Fruit fly (Drosophila melanogaster) whole organism, embryonic: ENCODE data around the gene CG33172.

Source experiments
- ATbp ChIP-seq: fragments of 200-800 bp; sonication (Bioruptor generic); optimal IDR thresholded peaks from 2 replicates; lab custom pipeline; 2017; ENCODE audit warnings: missing biosample characterization, mild to moderate bottlenecking, missing genetic modification characterization, missing genetic modification reagents
- Atf-2 ChIP-seq: fragments of 200-800 bp; sonication (Bioruptor generic); optimal IDR thresholded peaks from 2 replicates; lab custom pipeline; 2016; ENCODE audit warnings: missing biosample characterization, missing genetic modification characterization
- Atf3 ChIP-seq: fragments of 200-800 bp; sonication (Bioruptor generic); optimal IDR thresholded peaks from 3 replicates; lab custom pipeline; 2016; ENCODE audit warnings: missing biosample characterization, missing genetic modification characterization
- CG10959 ChIP-seq: fragments of 200-800 bp; sonication (Bioruptor generic); IDR thresholded peaks from 2 replicates; pipeline ENCODE4 v1.3.6; 2022; ENCODE audit warnings: missing biosample characterization, missing genetic modification characterization
- CG13296 ChIP-seq: fragments of 200-800 bp; sonication (Bioruptor generic); optimal IDR thresholded peaks from 3 replicates; lab custom pipeline; 2018; ENCODE audit warnings: missing biosample characterization, mild to moderate bottlenecking, missing genetic modification characterization
- CG14965 ChIP-seq: fragments of 200-800 bp; sonication (Bioruptor generic); optimal IDR thresholded peaks from 2 replicates; lab custom pipeline; 2016; ENCODE audit warnings: missing biosample characterization, missing genetic modification characterization, borderline replicate concordance
- CG1603 ChIP-seq: fragments of 200-800 bp; sonication (Bioruptor generic); optimal IDR thresholded peaks from 2 replicates; lab custom pipeline; 2019; ENCODE audit warnings: missing biosample characterization, mild to moderate bottlenecking, missing genetic modification characterization, moderate library complexity
- CG17359 ChIP-seq: fragments of 200-800 bp; sonication (Bioruptor generic); optimal IDR thresholded peaks from 3 replicates; lab custom pipeline; 2018; ENCODE audit warnings: missing biosample characterization, mild to moderate bottlenecking, missing genetic modification characterization, moderate library complexity
- CG30431 ChIP-seq: fragments of 200-800 bp; sonication (Bioruptor generic); optimal IDR thresholded peaks from 2 replicates; lab custom pipeline; 2017; ENCODE audit warnings: missing biosample characterization, missing genetic modification characterization
- CG31365 ChIP-seq: fragments of 200-800 bp; sonication (Bioruptor generic); optimal IDR thresholded peaks from 2 replicates; lab custom pipeline; 2018; ENCODE audit warnings: missing biosample characterization, mild to moderate bottlenecking, missing genetic modification characterization
- CG32532 ChIP-seq: fragments of 200-800 bp; sonication (Bioruptor generic); IDR thresholded peaks from 2 replicates; pipeline ENCODE4 v1.3.6; 2022; ENCODE audit warnings: missing biosample characterization, missing genetic modification characterization
- CG43689 ChIP-seq: fragments of 200-800 bp; sonication (Bioruptor generic); IDR thresholded peaks from 2 replicates; pipeline ENCODE4 v1.3.6; 2022; ENCODE audit warnings: missing biosample characterization, missing genetic modification characterization
- CG5245 ChIP-seq: fragments of 200-800 bp; sonication (Bioruptor generic); optimal IDR thresholded peaks from 3 replicates; lab custom pipeline; 2016; ENCODE audit warnings: missing biosample characterization, missing genetic modification characterization
- CG6175 ChIP-seq: fragments of 200-800 bp; sonication (Bioruptor generic); IDR thresholded peaks from 3 replicates; pipeline ENCODE4 v1.3.6; 2022; ENCODE audit warnings: missing biosample characterization, missing genetic modification characterization
- CG6254 ChIP-seq: fragments of 200-800 bp; sonication (Bioruptor generic); optimal IDR thresholded peaks from 3 replicates; lab custom pipeline; 2017; ENCODE audit warnings: mild to moderate bottlenecking, missing biosample characterization, missing genetic modification reagents, missing genetic modification characterization
- CG6654 ChIP-seq: fragments of 200-800 bp; sonication (Bioruptor generic); optimal IDR thresholded peaks from 2 replicates; lab custom pipeline; 2017; ENCODE audit warnings: missing biosample characterization, mild to moderate bottlenecking, missing genetic modification characterization
- CG6689 ChIP-seq: fragments of 200-800 bp; sonication (Bioruptor generic); IDR thresholded peaks from 2 replicates; pipeline ENCODE4 v1.3.6; 2022; ENCODE audit warnings: missing biosample characterization, missing genetic modification characterization
- CG9727 ChIP-seq: fragments of 200-800 bp; sonication (Bioruptor generic); optimal IDR thresholded peaks from 3 replicates; lab custom pipeline; 2017; ENCODE audit warnings: missing biosample characterization, mild to moderate bottlenecking, missing genetic modification characterization
- Dll ChIP-seq: fragments of 200-800 bp; sonication (Bioruptor generic); IDR thresholded peaks from 4 replicates; pipeline ENCODE4 v1.3.6; 2022; ENCODE audit warnings: missing biosample characterization, missing genetic modification characterization; ENCODE audit not compliant: partially characterized antibody
- Doc3 ChIP-seq: fragments of 200-800 bp; sonication (Bioruptor generic); IDR thresholded peaks from 3 replicates; pipeline ENCODE4 v1.3.6; 2022; ENCODE audit warnings: missing biosample characterization, missing genetic modification characterization; ENCODE audit not compliant: partially characterized antibody
- HHEX ChIP-seq: fragments of 200-800 bp; sonication (Bioruptor generic); optimal IDR thresholded peaks from 3 replicates; lab custom pipeline; 2017; ENCODE audit warnings: missing biosample characterization, mild to moderate bottlenecking, missing genetic modification characterization, missing genetic modification reagents
- HLH3B ChIP-seq: fragments of 200-800 bp; sonication (Bioruptor generic); IDR thresholded peaks from 2 replicates; pipeline ENCODE4 v1.3.6; 2022; ENCODE audit warnings: missing biosample characterization, missing genetic modification characterization
- HLHmδ ChIP-seq: fragments of 200-800 bp; sonication (Bioruptor generic); optimal IDR thresholded peaks from 2 replicates; lab custom pipeline; 2018; ENCODE audit warnings: missing biosample characterization, mild to moderate bottlenecking, missing genetic modification characterization, moderate library complexity
- Hr51 ChIP-seq, 2 experiments: fragments of 200-800 bp; sonication (Bioruptor generic); optimal IDR thresholded peaks; 2 replicates in 1 of 2; 3 replicates in 1 of 2; lab custom pipeline; 2016 to 2018; ENCODE audit warnings: missing biosample characterization in 2 of 2, missing genetic modification characterization in 2 of 2, mild to moderate bottlenecking in 1 of 2, moderate library complexity in 1 of 2
- MTF-1 ChIP-seq: fragments of 200-800 bp; sonication (Bioruptor generic); optimal IDR thresholded peaks from 2 replicates; lab custom pipeline; 2018; ENCODE audit warnings: missing biosample characterization, mild to moderate bottlenecking, missing genetic modification characterization, borderline replicate concordance
- Neu2 ChIP-seq: fragments of 200-800 bp; sonication (Bioruptor generic); optimal IDR thresholded peaks from 3 replicates; lab custom pipeline; 2016; ENCODE audit warnings: missing biosample characterization, missing genetic modification characterization, borderline replicate concordance
- Nf-YC ChIP-seq: fragments of 200-800 bp; optimal IDR thresholded peaks from 3 replicates; lab custom pipeline; 2019; ENCODE audit warnings: missing biosample characterization, mild to moderate bottlenecking, missing genetic modification characterization, moderate library complexity
- Pdp1 ChIP-seq, 2 experiments: fragments of 200-800 bp; sonication (Bioruptor generic); optimal IDR thresholded peaks; 3 replicates each; lab custom pipeline; 2016; ENCODE audit warnings: missing biosample characterization in 2 of 2, missing genetic modification characterization in 2 of 2, mild to moderate bottlenecking in 1 of 2, moderate library complexity in 1 of 2
- ash1 ChIP-seq: fragments of 200-800 bp; sonication (Bioruptor generic); optimal IDR thresholded peaks from 2 replicates; lab custom pipeline; 2018; ENCODE audit warnings: missing biosample characterization, mild to moderate bottlenecking, missing genetic modification characterization
- bowl ChIP-seq: fragments of 200-800 bp; sonication (Bioruptor generic); IDR thresholded peaks from 2 replicates; pipeline ENCODE4 v1.3.6; 2022; ENCODE audit warnings: missing biosample characterization, missing genetic modification characterization
- chn ChIP-seq: fragments of 200-800 bp; sonication (Bioruptor generic); optimal IDR thresholded peaks from 2 replicates; lab custom pipeline; 2016; ENCODE audit warnings: missing biosample characterization, missing genetic modification characterization
- da ChIP-seq: fragments of 200-800 bp; sonication (Bioruptor generic); optimal IDR thresholded peaks from 2 replicates; lab custom pipeline; 2016; ENCODE audit warnings: missing biosample characterization, missing genetic modification characterization
- dimm ChIP-seq: fragments of 200-800 bp; sonication (Bioruptor generic); IDR thresholded peaks from 2 replicates; pipeline ENCODE4 v1.3.6; 2022; ENCODE audit warnings: missing biosample characterization, missing genetic modification characterization
- dmrt11E ChIP-seq: fragments of 200-800 bp; sonication (Bioruptor generic); optimal IDR thresholded peaks from 3 replicates; lab custom pipeline; 2018; ENCODE audit warnings: missing biosample characterization, mild to moderate bottlenecking, missing genetic modification characterization, moderate library complexity
- ewg ChIP-seq: fragments of 200-800 bp; sonication (Bioruptor generic); optimal IDR thresholded peaks from 3 replicates; lab custom pipeline; 2017; ENCODE audit warnings: mild to moderate bottlenecking, missing biosample characterization, missing genetic modification reagents, missing genetic modification characterization
- fru ChIP-seq: fragments of >200 bp; optimal IDR thresholded peaks from 2 replicates; lab custom pipeline; 2017
- gcm2 ChIP-seq: fragments of 200-800 bp; sonication (Bioruptor generic); optimal IDR thresholded peaks from 2 replicates; lab custom pipeline; 2016; ENCODE audit warnings: missing biosample characterization, missing genetic modification characterization
- gem ChIP-seq: fragments of 200-800 bp; sonication (Bioruptor generic); optimal IDR thresholded peaks from 2 replicates; lab custom pipeline; 2019; ENCODE audit warnings: missing biosample characterization, mild to moderate bottlenecking, missing genetic modification characterization, moderate library complexity
- grau ChIP-seq: fragments of 200-800 bp; optimal IDR thresholded peaks from 3 replicates; lab custom pipeline; 2019; ENCODE audit warnings: missing biosample characterization, mild to moderate bottlenecking, missing genetic modification characterization, moderate library complexity
- hkb ChIP-seq, 2 experiments: fragments of 200-800 bp in 1 of 2; fragments of >200 bp in 1 of 2; sonication (Bioruptor generic) in 1 of 2; IDR thresholded peaks in 1 of 2; optimal IDR thresholded peaks in 1 of 2; 2 replicates each; pipeline versions ENCODE4 v1.3.6 to Lab custom; 2017 to 2022; ENCODE audit warnings: missing biosample characterization in 1 of 2, missing genetic modification characterization in 1 of 2
- pb ChIP-seq: fragments of 200-800 bp; sonication (Bioruptor generic); optimal IDR thresholded peaks from 3 replicates; lab custom pipeline; 2016; ENCODE audit warnings: missing biosample characterization, missing genetic modification characterization
- phol ChIP-seq: fragments of 200-800 bp; sonication (Bioruptor generic); optimal IDR thresholded peaks from 3 replicates; lab custom pipeline; 2018; ENCODE audit warnings: missing biosample characterization, mild to moderate bottlenecking, missing genetic modification characterization, moderate library complexity
- pros ChIP-seq: fragments of 200-800 bp; sonication (Bioruptor generic); optimal IDR thresholded peaks from 3 replicates; lab custom pipeline; 2019; ENCODE audit warnings: missing biosample characterization, mild to moderate bottlenecking, missing genetic modification characterization, moderate library complexity
- sd ChIP-seq: fragments of 200-800 bp; sonication (Bioruptor generic); optimal IDR thresholded peaks from 3 replicates; lab custom pipeline; 2018; ENCODE audit warnings: missing biosample characterization, mild to moderate bottlenecking, missing genetic modification characterization, moderate library complexity
- shn ChIP-seq: fragments of 200-800 bp; sonication (Bioruptor generic); optimal IDR thresholded peaks from 3 replicates; lab custom pipeline; 2016; ENCODE audit warnings: missing biosample characterization, missing genetic modification characterization
- sim ChIP-seq: fragments of 200-800 bp; sonication (Bioruptor generic); IDR thresholded peaks from 2 replicates; pipeline ENCODE4 v1.3.6; 2022; ENCODE audit warnings: missing biosample characterization, missing genetic modification characterization
- sna ChIP-seq: fragments of 200-800 bp; sonication (Bioruptor generic); IDR thresholded peaks from 2 replicates; pipeline ENCODE4 v1.3.6; 2022; ENCODE audit warnings: missing biosample characterization, missing genetic modification characterization; ENCODE audit not compliant: partially characterized antibody
- sug ChIP-seq: fragments of 200-800 bp; optimal IDR thresholded peaks from 2 replicates; lab custom pipeline; 2019; ENCODE audit warnings: missing biosample characterization, mild to moderate bottlenecking, missing genetic modification characterization, moderate library complexity
- trem ChIP-seq: fragments of 200-800 bp; optimal IDR thresholded peaks from 3 replicates; lab custom pipeline; 2019; ENCODE audit warnings: missing biosample characterization, mild to moderate bottlenecking, missing genetic modification characterization, moderate library complexity

CG33172 gene

dm6 chrX:15738890-15739550 is 30.4 kb upstream of the CG33172 start, which contains the start of the genes CG11679 and CG8206 (continued):
- TF ChIP-seq CG17359 (no peak), bowl (GFP tag; lab: Robert Waterston, UW) (no peak), CG32532 (GFP tag; lab: Robert Waterston, UW) (no peak), CG13296 (peak; percentile 31), CG5245 (no peak), Atf3 (GFP tag; lab: Kevin White, UChicago) (no peak), HHEX (no peak), ewg (peak; percentile 41), CG6654 (GFP tag; lab: Kevin White, UChicago) (no peak), gem (tag; lab: Kevin White, UChicago) (peak; percentile 53), HLH3B (GFP tag; lab: Robert Waterston, UW) (0 out of 2 replicates have a peak, but pooled peaks have one; percentile 10), Doc3 (no peak), Pdp1 (GFP tag; optimal IDR thresholded peaks at IDR 0.05; lab: Kevin White, UChicago) (peak; percentile 38 to 62), ATbp (GFP tag; lab: Kevin White, UChicago) (no peak), trem (tag; lab: Kevin White, UChicago) (peak; percentile 49), CG31365 (no peak), CG1603 (tag; lab: Kevin White, UChicago) (peak; percentile 62), sna (GFP tag; lab: Robert Waterston, UW) (no peak), sd (no peak), grau (tag; lab: Kevin White, UChicago) (peak; percentile 55), dmrt11E (tag; lab: Kevin White, UChicago) (peak; percentile 32), CG10959 (GFP tag; lab: Robert Waterston, UW) (no peak), Hr51 (GFP tag; optimal IDR thresholded peaks at IDR 0.05; lab: Kevin White, UChicago) (no peak), Nf-YC (tag; lab: Kevin White, UChicago) (peak; percentile 42), CG6175 (GFP tag; lab: Robert Waterston, UW) (no peak), sug (tag; lab: Kevin White, UChicago) (peak; percentile 71), CG9727 (GFP tag; lab: Kevin White, UChicago) (peak; percentile 20), fru (no peak), MTF-1 (GFP tag; lab: Kevin White, UChicago) (no peak), da (no peak), CG43689 (GFP tag; lab: Robert Waterston, UW) (no peak), CG6254 (GFP tag; lab: Kevin White, UChicago) (no peak), Neu2 (no peak), CG6689 (GFP tag; lab: Robert Waterston, UW) (peak; percentile 55), shn (GFP tag; lab: Kevin White, UChicago) (peak; percentile 52), sim (GFP tag; lab: Robert Waterston, UW) (no peak), pros (GFP tag; lab: Kevin White, UChicago) (no peak), Atf-2 (GFP tag; lab: Kevin White, UChicago) (peak; percentile 31), chn (GFP tag; lab: Kevin White, UChicago) (no peak), CG30431 (GFP tag; lab: Kevin White, UChicago) (no peak), phol (peak; percentile 55), HLHmδ (GFP tag; lab: Kevin White, UChicago) (no peak), hkb (optimal IDR thresholded peaks at IDR 0.05; lab: Kevin White, UChicago) (no peak), hkb (GFP tag; IDR thresholded peaks at IDR 0.05; lab: Robert Waterston, UW) (no peak), ash1 (GFP tag; lab: Kevin White, UChicago) (no peak), pb (GFP tag; lab: Kevin White, UChicago) (no peak), Dll (GFP tag; lab: Robert Waterston, UW) (peak; percentile 66), dimm (GFP tag; lab: Robert Waterston, UW) (no peak), gcm2 (GFP tag; lab: Kevin White, UChicago) (no peak), CG14965 (GFP tag; lab: Kevin White, UChicago) (no peak)
